Worm (Caenorhabditis elegans) whole organism, early embryonic: ENCODE measurements around the gene far-7.

Experiments
- B0310.2 ChIP-seq: sonication (generic microtip); optimal IDR thresholded peaks from 2 replicates; lab custom pipeline; 2016; ENCODE audit warnings: mild to moderate bottlenecking, missing genetic modification characterization, missing compliant biosample characterization
- aly-1 ChIP-seq: sonication (generic microtip); optimal IDR thresholded peaks from 2 replicates; lab custom pipeline; 2016; ENCODE audit warnings: missing genetic modification characterization, missing compliant biosample characterization
- ama-1 ChIP-seq: fragments of 150-350 bp; optimal IDR thresholded peaks from 2 replicates; lab custom pipeline; 2014
- ets-7 ChIP-seq: sonication (generic microtip); optimal IDR thresholded peaks from 2 replicates; lab custom pipeline; 2016; ENCODE audit warnings: missing genotype, missing genetic modification characterization, missing compliant biosample characterization
- flt-1 ChIP-seq: fragments of 200-800 bp; sonication (Bioruptor generic); IDR thresholded peaks from 2 replicates; pipeline ENCODE4 v1.3.6; 2022; ENCODE audit warnings: missing genetic modification characterization, missing compliant biosample characterization
- sea-1 ChIP-seq: fragments of 200-800 bp; sonication (Bioruptor generic); conservative IDR thresholded peaks from 2 replicates; pipeline ENCODE4 v1.3.6; 2022; ENCODE audit warnings: missing genetic modification characterization, missing compliant biosample characterization
- tra-4 ChIP-seq: sonication (generic microtip); optimal IDR thresholded peaks from 2 replicates; lab custom pipeline; 2017; ENCODE audit warnings: missing genetic modification characterization, missing compliant biosample characterization

DNA sequence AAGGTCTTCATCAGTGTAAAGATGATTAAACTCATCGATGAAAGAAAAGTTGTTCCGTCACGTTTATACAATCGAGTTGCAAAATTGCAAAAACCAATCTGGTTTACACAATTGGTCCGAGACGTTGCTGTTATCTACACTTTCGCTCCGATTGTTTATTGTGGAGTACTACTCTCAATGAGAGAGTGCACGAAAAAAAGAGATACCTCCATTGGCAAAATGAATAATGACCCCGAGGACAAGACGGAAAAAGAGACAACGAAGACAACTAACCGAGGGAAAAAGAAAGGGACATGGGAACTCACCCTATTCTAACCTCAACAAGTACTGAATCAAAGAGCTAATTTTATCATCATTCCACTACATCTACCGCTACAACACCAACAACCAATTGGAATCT, 6.0 kb upstream of the far-7 start:
- TF ChIP-seq aly-1 (tag; lab: Kevin White, UChicago) (no peak), flt-1 (no peak), ets-7 (tag; lab: Kevin White, UChicago) (no peak), B0310.2 (tag; lab: Kevin White, UChicago) (no peak), ama-1 (lab: Kevin White, UChicago) (no peak), sea-1 (GFP tag; lab: Robert Waterston, UW) (no peak), tra-4 (tag; lab: Kevin White, UChicago) (no peak)
